Worm (Caenorhabditis elegans) whole organism, late embryonic: ENCODE measurements around the gene rnp-4.

Experiments
- elt-2 ChIP-seq: sonication (generic microtip); optimal IDR thresholded peaks from 2 replicates; lab custom pipeline; 2016; ENCODE audit warnings: missing genetic modification reagents, missing genetic modification characterization, missing compliant biosample characterization
- eyg-1 ChIP-seq: sonication (generic microtip); optimal IDR thresholded peaks from 2 replicates; lab custom pipeline; 2016; ENCODE audit warnings: missing genotype, missing genetic modification characterization, missing compliant biosample characterization
- pag-3 ChIP-seq: sonication (generic microtip); optimal IDR thresholded peaks from 2 replicates; lab custom pipeline; 2016; ENCODE audit warnings: missing compliant biosample characterization, missing genetic modification characterization, borderline replicate concordance
- ttx-3 ChIP-seq: sonication (generic microtip); optimal IDR thresholded peaks from 2 replicates; lab custom pipeline; 2016; ENCODE audit warnings: missing genetic modification reagents, missing genetic modification characterization, missing compliant biosample characterization
- ztf-16 ChIP-seq: sonication (generic microtip); optimal IDR thresholded peaks from 2 replicates; lab custom pipeline; 2017; ENCODE audit warnings: missing genetic modification characterization, missing compliant biosample characterization

DNA sequence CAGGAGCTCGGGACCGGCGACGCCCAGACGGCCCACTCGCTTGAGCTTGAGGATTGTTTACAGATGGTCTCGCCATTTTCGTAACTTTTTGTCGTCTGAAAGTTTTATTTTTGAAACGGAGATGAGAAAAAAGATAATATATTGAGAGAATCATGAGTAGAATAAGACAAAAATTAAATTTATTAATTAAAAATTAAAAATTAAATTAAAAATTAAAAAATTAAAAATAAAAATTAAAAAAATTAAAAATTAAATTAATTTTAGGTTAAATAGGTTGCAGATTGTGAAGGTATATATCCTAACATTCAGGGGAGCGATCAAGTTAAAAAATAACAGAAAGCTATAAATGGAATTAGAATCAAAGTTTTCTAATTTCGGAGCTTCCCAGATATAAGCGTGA is 26.4 kb upstream of the rnp-4 start, which contains the start of gene B0284.3:
- TF ChIP-seq elt-2 (tag; lab: Kevin White, UChicago) (no peak), pag-3 (no peak), ztf-16 (tag; lab: Kevin White, UChicago) (no peak), ttx-3 (tag; lab: Kevin White, UChicago) (no peak), eyg-1 (no peak)
